Worm (Caenorhabditis elegans) whole organism, early embryonic: ENCODE data around the gene hot-2.

Source experiments
- ceh-13 ChIP-seq: fragments of 200-800 bp; sonication (Bioruptor generic); optimal IDR thresholded peaks from 2 replicates; lab custom pipeline; 2018; ENCODE audit warnings: mild to moderate bottlenecking, missing genetic modification characterization, missing compliant biosample characterization
- ceh-36 ChIP-seq: sonication (generic microtip); optimal IDR thresholded peaks from 2 replicates; lab custom pipeline; 2016; ENCODE audit warnings: missing genetic modification characterization, inconsistent platforms, missing compliant biosample characterization
- sea-1 ChIP-seq: fragments of 200-800 bp; sonication (Bioruptor generic); conservative IDR thresholded peaks from 2 replicates; pipeline ENCODE4 v1.3.6; 2022; ENCODE audit warnings: missing genetic modification characterization, missing compliant biosample characterization

ce11 chrV:19125253-19125652, 49.3 kb upstream of the hot-2 start:
- TF ChIP-seq sea-1, result no peak
- no peak for TF ChIP-seq ceh-36 (tag; lab: Kevin White, UChicago)
- TF ChIP-seq ceh-13 (GFP tag; lab: Kevin White, UChicago), result no peak
